Worm (Caenorhabditis elegans) whole organism, late embryonic: ENCODE data around the gene tor-2.

Experiments used
- C08G9.2 ChIP-seq: sonication (generic microtip); optimal IDR thresholded peaks from 2 replicates; lab custom pipeline; 2016; ENCODE audit warnings: mild to moderate bottlenecking, missing genetic modification characterization, moderate library complexity, missing compliant biosample characterization
- F13H6.1 ChIP-seq: sonication (generic microtip); optimal IDR thresholded peaks from 2 replicates; lab custom pipeline; 2016; ENCODE audit warnings: missing genetic modification characterization, missing compliant biosample characterization
- K09A11.1 ChIP-seq: sonication (generic microtip); optimal IDR thresholded peaks from 2 replicates; lab custom pipeline; 2017; ENCODE audit warnings: antibody characterized with exemption, mild to moderate bottlenecking, missing genetic modification characterization, missing compliant biosample characterization; ENCODE audit not compliant: insufficient read depth
- T23F11.4 ChIP-seq: fragments of 200-800 bp; sonication (Bioruptor generic); optimal IDR thresholded peaks from 2 replicates; lab custom pipeline; 2018; ENCODE audit warnings: mild to moderate bottlenecking, missing genetic modification characterization, missing compliant biosample characterization
- Y22D7AL.16 ChIP-seq: sonication (generic microtip); optimal IDR thresholded peaks from 2 replicates; lab custom pipeline; 2016; ENCODE audit warnings: missing genetic modification characterization, missing compliant biosample characterization
- ama-1 ChIP-seq: fragments of 150-350 bp; optimal IDR thresholded peaks from 2 replicates; lab custom pipeline; 2014
- ceh-14 ChIP-seq: sonication (generic microtip); optimal IDR thresholded peaks from 2 replicates; lab custom pipeline; 2016; ENCODE audit warnings: missing genotype, missing genetic modification characterization, missing compliant biosample characterization
- ceh-18 ChIP-seq: sonication (generic microtip); optimal IDR thresholded peaks from 2 replicates; lab custom pipeline; 2016; ENCODE audit warnings: missing genetic modification characterization, missing compliant biosample characterization
- ceh-19 ChIP-seq: fragments of 200-800 bp; sonication (Bioruptor generic); optimal IDR thresholded peaks from 2 replicates; lab custom pipeline; 2018; ENCODE audit warnings: mild to moderate bottlenecking, missing genetic modification characterization, missing compliant biosample characterization
- ceh-31 ChIP-seq: sonication (generic microtip); optimal IDR thresholded peaks from 2 replicates; lab custom pipeline; 2016; ENCODE audit warnings: missing genetic modification characterization, missing compliant biosample characterization
- ceh-34 ChIP-seq: sonication (generic microtip); optimal IDR thresholded peaks from 2 replicates; lab custom pipeline; 2016; ENCODE audit warnings: mild to moderate bottlenecking, missing genetic modification characterization, missing compliant biosample characterization
- ceh-48 ChIP-seq: sonication (generic microtip); optimal IDR thresholded peaks from 2 replicates; lab custom pipeline; 2016; ENCODE audit warnings: missing genetic modification characterization, inconsistent platforms, missing compliant biosample characterization
- ceh-6 ChIP-seq: fragments of 200-800 bp; sonication (Bioruptor generic); optimal IDR thresholded peaks from 2 replicates; lab custom pipeline; 2018; ENCODE audit warnings: mild to moderate bottlenecking, missing genetic modification characterization, missing compliant biosample characterization
- dmd-4 ChIP-seq: sonication (generic microtip); optimal IDR thresholded peaks from 2 replicates; lab custom pipeline; 2016; ENCODE audit warnings: borderline replicate concordance, missing genetic modification characterization, missing compliant biosample characterization
- dve-1 ChIP-seq: sonication (generic microtip); optimal IDR thresholded peaks from 2 replicates; lab custom pipeline; 2017; ENCODE audit warnings: antibody characterized with exemption, mild to moderate bottlenecking, missing genetic modification characterization, missing compliant biosample characterization
- elt-2 ChIP-seq: sonication (generic microtip); optimal IDR thresholded peaks from 2 replicates; lab custom pipeline; 2016; ENCODE audit warnings: missing genetic modification reagents, missing genetic modification characterization, missing compliant biosample characterization
- eyg-1 ChIP-seq: sonication (generic microtip); optimal IDR thresholded peaks from 2 replicates; lab custom pipeline; 2016; ENCODE audit warnings: missing genotype, missing genetic modification characterization, missing compliant biosample characterization
- fax-1 ChIP-seq: sonication (generic microtip); optimal IDR thresholded peaks from 2 replicates; lab custom pipeline; 2016; ENCODE audit warnings: missing genotype, missing genetic modification characterization, missing compliant biosample characterization
- fkh-10 ChIP-seq: fragments of 150-350 bp; optimal IDR thresholded peaks from 2 replicates; lab custom pipeline; 2014; ENCODE audit warnings: missing biosample characterization, missing genetic modification reagents, missing genetic modification characterization
- fkh-6 ChIP-seq: sonication (generic microtip); optimal IDR thresholded peaks from 2 replicates; lab custom pipeline; 2016; ENCODE audit warnings: missing genetic modification characterization, missing compliant biosample characterization
- gmeb-2 ChIP-seq: sonication (generic microtip); optimal IDR thresholded peaks from 2 replicates; lab custom pipeline; 2016; ENCODE audit warnings: missing genetic modification characterization, inconsistent platforms, missing compliant biosample characterization
- hlh-6 ChIP-seq: sonication (generic microtip); optimal IDR thresholded peaks from 2 replicates; lab custom pipeline; 2016; ENCODE audit warnings: missing genotype, missing genetic modification characterization, missing compliant biosample characterization
- hlh-8 ChIP-seq: sonication (generic microtip); optimal IDR thresholded peaks from 2 replicates; lab custom pipeline; 2016; ENCODE audit warnings: missing genotype, missing genetic modification characterization, missing compliant biosample characterization
- lim-6 ChIP-seq: sonication (generic microtip); optimal IDR thresholded peaks from 2 replicates; lab custom pipeline; 2016; ENCODE audit warnings: missing genetic modification characterization, missing compliant biosample characterization
- madf-2 ChIP-seq: sonication (generic microtip); optimal IDR thresholded peaks from 2 replicates; lab custom pipeline; 2017; ENCODE audit warnings: missing genetic modification characterization, missing compliant biosample characterization
- mec-3 ChIP-seq: sonication (generic microtip); optimal IDR thresholded peaks from 2 replicates; lab custom pipeline; 2016; ENCODE audit warnings: borderline replicate concordance, missing genetic modification characterization, missing compliant biosample characterization
- nfya-1 ChIP-seq: sonication (generic microtip); optimal IDR thresholded peaks from 2 replicates; lab custom pipeline; 2017; ENCODE audit warnings: missing genetic modification characterization, mild to moderate bottlenecking, missing compliant biosample characterization, antibody characterized with exemption, moderate library complexity
- nhr-11 ChIP-seq: fragments of 150-350 bp; optimal IDR thresholded peaks from 2 replicates; lab custom pipeline; 2014; ENCODE audit warnings: missing biosample characterization, missing genetic modification characterization
- nhr-232 ChIP-seq: sonication (generic microtip); optimal IDR thresholded peaks from 2 replicates; lab custom pipeline; 2016; ENCODE audit warnings: missing genetic modification characterization, missing compliant biosample characterization
- pag-3 ChIP-seq: sonication (generic microtip); optimal IDR thresholded peaks from 2 replicates; lab custom pipeline; 2016; ENCODE audit warnings: missing compliant biosample characterization, missing genetic modification characterization, borderline replicate concordance
- pha-2 ChIP-seq: sonication (generic microtip); optimal IDR thresholded peaks from 2 replicates; lab custom pipeline; 2017; ENCODE audit warnings: mild to moderate bottlenecking, missing genetic modification characterization, missing compliant biosample characterization
- pha-4 ChIP-seq: fragments of 150-350 bp; optimal IDR thresholded peaks from 2 replicates; lab custom pipeline; 2018; ENCODE audit warnings: missing biosample characterization, missing genetic modification reagents, missing genetic modification characterization
- pqm-1 ChIP-seq: sonication (generic microtip); optimal IDR thresholded peaks from 2 replicates; lab custom pipeline; 2016; ENCODE audit warnings: missing genetic modification characterization, missing compliant biosample characterization
- ref-2 ChIP-seq: sonication (generic microtip); optimal IDR thresholded peaks from 2 replicates; lab custom pipeline; 2016; ENCODE audit warnings: missing genetic modification characterization, missing compliant biosample characterization
- sox-2 ChIP-seq: fragments of 200-800 bp; sonication (Bioruptor generic); IDR thresholded peaks from 2 replicates; pipeline ENCODE4 v1.3.6; 2022; ENCODE audit warnings: missing genetic modification reagents, missing genetic modification characterization, missing compliant biosample characterization
- sox-4 ChIP-seq: sonication (generic microtip); optimal IDR thresholded peaks from 2 replicates; lab custom pipeline; 2017; ENCODE audit warnings: mild to moderate bottlenecking, missing genetic modification characterization, inconsistent platforms, missing compliant biosample characterization
- tbx-7 ChIP-seq: sonication (generic microtip); optimal IDR thresholded peaks from 2 replicates; lab custom pipeline; 2016; ENCODE audit warnings: missing genotype, missing genetic modification characterization, missing compliant biosample characterization
- unc-3 ChIP-seq, 2 experiments: fragments of 200-800 bp in 1 of 2; sonication (Bioruptor generic) in 1 of 2; sonication (generic microtip) in 1 of 2; conservative IDR thresholded peaks in 1 of 2; optimal IDR thresholded peaks in 1 of 2; 2 replicates each; pipeline versions ENCODE4 v1.3.6 to Lab custom; 2016 to 2022; ENCODE audit warnings: missing compliant biosample characterization in 2 of 2, missing genetic modification characterization in 2 of 2, missing genetic modification reagents in 1 of 2
- unc-86 ChIP-seq: sonication (generic microtip); optimal IDR thresholded peaks from 2 replicates; lab custom pipeline; 2016; ENCODE audit warnings: missing genetic modification characterization, missing compliant biosample characterization
- zip-5 ChIP-seq: sonication (generic microtip); optimal IDR thresholded peaks from 2 replicates; lab custom pipeline; 2016; ENCODE audit warnings: missing genetic modification characterization, missing compliant biosample characterization

Gene tor-2

ce11 chrIV:14013692-14014091, 29.8 kb upstream of the tor-2 start (continued):
- no peak for TF ChIP-seq pha-4 (tag; lab: Kevin White, UChicago)
- TF ChIP-seq T23F11.4 (GFP tag; lab: Kevin White, UChicago), result no peak
- no peak for TF ChIP-seq C08G9.2 (tag; lab: Kevin White, UChicago)
- TF ChIP-seq fax-1 (tag; lab: Kevin White, UChicago), result no peak
- no peak for TF ChIP-seq hlh-6 (tag; lab: Kevin White, UChicago)
- TF ChIP-seq lim-6 (tag; lab: Kevin White, UChicago), result no peak
- TF ChIP-seq dve-1 (tag; lab: Kevin White, UChicago), result no peak
- no peak for TF ChIP-seq sox-4 (tag; lab: Kevin White, UChicago)
- no peak for TF ChIP-seq hlh-8
- TF ChIP-seq mec-3 (tag; lab: Kevin White, UChicago), result no peak
- peak; percentile 51 for TF ChIP-seq pha-2
- TF ChIP-seq pag-3, result no peak
- no peak for TF ChIP-seq pqm-1 (tag; lab: Kevin White, UChicago)
- peak; percentile 6 for TF ChIP-seq zip-5 (tag; lab: Kevin White, UChicago)
- 0 out of 2 replicates have a peak, but pooled peaks have one; percentile 19 for TF ChIP-seq unc-3 (GFP tag; conservative IDR thresholded peaks at IDR 0.05; lab: Robert Waterston, UW)
- TF ChIP-seq unc-3 (tag; optimal IDR thresholded peaks at IDR 0.05; lab: Kevin White, UChicago), result no peak
- no peak for TF ChIP-seq ceh-19 (GFP tag; lab: Kevin White, UChicago)
- TF ChIP-seq ceh-31 (tag; lab: Kevin White, UChicago), result no peak
- peak; percentile 22 for TF ChIP-seq ceh-34 (tag; lab: Kevin White, UChicago)
- TF ChIP-seq dmd-4 (tag; lab: Kevin White, UChicago), result no peak
- TF ChIP-seq unc-86 (tag; lab: Kevin White, UChicago), result peak; percentile 27
- peak; percentile 55 for TF ChIP-seq nhr-232
- no peak for TF ChIP-seq gmeb-2 (tag; lab: Kevin White, UChicago)
- TF ChIP-seq F13H6.1 (tag; lab: Kevin White, UChicago), result no peak
- TF ChIP-seq madf-2 (tag; lab: Kevin White, UChicago), result no peak
- TF ChIP-seq ceh-14 (tag; lab: Kevin White, UChicago), result no peak
- TF ChIP-seq K09A11.1 (tag; lab: Kevin White, UChicago), result no peak
- TF ChIP-seq elt-2 (tag; lab: Kevin White, UChicago), result peak; percentile 63
- peak; percentile 40 for TF ChIP-seq nfya-1 (tag; lab: Kevin White, UChicago)
- TF ChIP-seq ama-1 (lab: Kevin White, UChicago), result no peak
- TF ChIP-seq fkh-10 (GFP tag; lab: Kevin White, UChicago), result no peak
- no peak for TF ChIP-seq eyg-1
- TF ChIP-seq ceh-48, result no peak

DNA sequence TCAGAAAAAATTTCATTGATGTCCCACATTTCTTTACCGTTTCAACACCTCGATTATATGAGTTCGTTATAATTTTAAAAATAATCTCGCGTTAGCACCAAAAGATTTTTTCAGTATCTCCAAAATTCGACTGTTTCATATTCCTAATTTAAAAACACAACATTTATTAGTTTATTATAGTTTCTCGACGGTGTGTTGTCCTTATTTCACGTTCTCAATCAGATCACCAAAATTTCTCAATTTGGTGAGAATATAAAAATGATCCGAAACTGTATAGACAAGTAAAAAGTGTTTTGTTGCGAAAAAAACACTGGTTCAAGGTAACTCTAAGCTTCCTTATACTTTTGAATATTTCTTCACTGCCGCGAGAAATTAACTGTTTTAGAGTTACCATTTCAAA, 24.8 kb upstream of the tor-2 start:
- TF ChIP-seq nhr-11, result no peak
- no peak for TF ChIP-seq unc-86 (tag; lab: Kevin White, UChicago)
- TF ChIP-seq sox-2 (GFP tag; lab: Robert Waterston, UW), result no peak
- TF ChIP-seq ref-2 (tag; lab: Kevin White, UChicago), result no peak
- TF ChIP-seq ceh-6 (GFP tag; lab: Kevin White, UChicago), result no peak
- no peak for TF ChIP-seq mec-3 (tag; lab: Kevin White, UChicago)
- TF ChIP-seq C08G9.2 (tag; lab: Kevin White, UChicago), result no peak
- no peak for TF ChIP-seq ceh-18 (tag; lab: Kevin White, UChicago)
- no peak for TF ChIP-seq fkh-6 (tag; lab: Kevin White, UChicago)
- TF ChIP-seq madf-2 (tag; lab: Kevin White, UChicago), result no peak
- no peak for TF ChIP-seq hlh-6 (tag; lab: Kevin White, UChicago)
- TF ChIP-seq pha-4 (tag; lab: Kevin White, UChicago), result no peak
- TF ChIP-seq Y22D7AL.16 (tag; lab: Kevin White, UChicago), result no peak
- no peak for TF ChIP-seq tbx-7 (tag; lab: Kevin White, UChicago)
